Worm (Caenorhabditis elegans) whole organism, early embryonic: Measurements from ENCODE around the gene srt-63.

Experiments
- B0310.2 ChIP-seq: sonication (generic microtip); optimal IDR thresholded peaks from 2 replicates; lab custom pipeline; 2016; ENCODE audit warnings: mild to moderate bottlenecking, missing genetic modification characterization, missing compliant biosample characterization
- F13C5.2 ChIP-seq: sonication (generic microtip); optimal IDR thresholded peaks from 2 replicates; lab custom pipeline; 2017; ENCODE audit warnings: mild to moderate bottlenecking, missing genetic modification characterization, inconsistent platforms, missing compliant biosample characterization
- aly-1 ChIP-seq: sonication (generic microtip); optimal IDR thresholded peaks from 2 replicates; lab custom pipeline; 2016; ENCODE audit warnings: missing genetic modification characterization, missing compliant biosample characterization
- ama-1 ChIP-seq: fragments of 150-350 bp; optimal IDR thresholded peaks from 2 replicates; lab custom pipeline; 2014
- ceh-13 ChIP-seq: fragments of 200-800 bp; sonication (Bioruptor generic); optimal IDR thresholded peaks from 2 replicates; lab custom pipeline; 2018; ENCODE audit warnings: mild to moderate bottlenecking, missing genetic modification characterization, missing compliant biosample characterization
- ceh-36 ChIP-seq: sonication (generic microtip); optimal IDR thresholded peaks from 2 replicates; lab custom pipeline; 2016; ENCODE audit warnings: missing genetic modification characterization, inconsistent platforms, missing compliant biosample characterization
- ets-7 ChIP-seq: sonication (generic microtip); optimal IDR thresholded peaks from 2 replicates; lab custom pipeline; 2016; ENCODE audit warnings: missing genotype, missing genetic modification characterization, missing compliant biosample characterization
- flt-1 ChIP-seq: fragments of 200-800 bp; sonication (Bioruptor generic); IDR thresholded peaks from 2 replicates; pipeline ENCODE4 v1.3.6; 2022; ENCODE audit warnings: missing genetic modification characterization, missing compliant biosample characterization
- hmbx-1 ChIP-seq: sonication (generic microtip); optimal IDR thresholded peaks from 2 replicates; lab custom pipeline; 2016; ENCODE audit warnings: mild to moderate bottlenecking, missing genetic modification characterization, missing compliant biosample characterization
- hmg-4 ChIP-seq: fragments of 200-800 bp; sonication (Bioruptor generic); optimal IDR thresholded peaks from 2 replicates; lab custom pipeline; 2018; ENCODE audit warnings: mild to moderate bottlenecking, missing genetic modification characterization, missing compliant biosample characterization
- hnd-1 ChIP-seq: sonication (generic microtip); optimal IDR thresholded peaks from 2 replicates; lab custom pipeline; 2016; ENCODE audit warnings: missing genetic modification characterization, missing compliant biosample characterization
- pes-1 ChIP-seq: fragments of 200-800 bp; sonication (Bioruptor generic); IDR thresholded peaks from 2 replicates; pipeline ENCODE4 v1.3.6; 2022; ENCODE audit warnings: missing genetic modification reagents, missing genetic modification characterization, missing compliant biosample characterization
- scrt-1 ChIP-seq: fragments of 200-800 bp; sonication (Bioruptor generic); IDR thresholded peaks from 2 replicates; pipeline ENCODE4 v1.3.6; 2022; ENCODE audit warnings: missing genetic modification characterization, missing compliant biosample characterization
- sea-1 ChIP-seq: fragments of 200-800 bp; sonication (Bioruptor generic); conservative IDR thresholded peaks from 2 replicates; pipeline ENCODE4 v1.3.6; 2022; ENCODE audit warnings: missing genetic modification characterization, missing compliant biosample characterization
- tbx-11 ChIP-seq: fragments of 200-800 bp; sonication (Bioruptor generic); IDR thresholded peaks from 2 replicates; pipeline ENCODE4 v1.3.6; 2022; ENCODE audit warnings: missing genetic modification characterization, missing compliant biosample characterization
- tbx-37 ChIP-seq: fragments of 200-800 bp; sonication (Bioruptor generic); conservative IDR thresholded peaks from 2 replicates; pipeline ENCODE4 v1.3.6; 2022; ENCODE audit warnings: missing genetic modification reagents, missing genetic modification characterization, missing compliant biosample characterization
- tra-4 ChIP-seq: sonication (generic microtip); optimal IDR thresholded peaks from 2 replicates; lab custom pipeline; 2017; ENCODE audit warnings: missing genetic modification characterization, missing compliant biosample characterization

The srt-63 gene

ce11 chrV:3230597-3230996 lies 25.4 kb downstream of the srt-63 start, which contains the start of gene K08D9.10:
Gene K08D9.10 (plus strand): TSS chrV:3230897.
- TF ChIP-seq ceh-13 (GFP tag; lab: Kevin White, UChicago) (no peak), ama-1 (lab: Kevin White, UChicago) (no peak)

- TF ChIP-seq F13C5.2 (tag; lab: Kevin White, UChicago) (no peak), ceh-36 (peak; percentile 62), aly-1 (no peak), pes-1 (GFP tag; lab: Robert Waterston, UW) (no peak)
Observed at ce11 chrV:3230150-3230549, 25.8 kb downstream of the srt-63 start.

ce11 chrV:3227373-3227772 lies 28.6 kb downstream of the srt-63 start, which contains the start of gene K08D9.2:
Gene K08D9.2 (plus strand): TSS chrV:3227673.
- TF ChIP-seq B0310.2 (tag; lab: Kevin White, UChicago) (no peak), ets-7 (no peak), tbx-37 (GFP tag; lab: Robert Waterston, UW) (no peak), pes-1 (GFP tag; lab: Robert Waterston, UW) (no peak), F13C5.2 (tag; lab: Kevin White, UChicago) (no peak), hmbx-1 (tag; lab: Kevin White, UChicago) (no peak), scrt-1 (GFP tag; lab: Robert Waterston, UW) (no peak), hnd-1 (tag; lab: Kevin White, UChicago) (no peak), ceh-13 (GFP tag; lab: Kevin White, UChicago) (no peak), tbx-11 (GFP tag; lab: Robert Waterston, UW) (no peak), hmg-4 (GFP tag; lab: Kevin White, UChicago) (no peak), flt-1 (no peak), aly-1 (no peak), ceh-36 (no peak), ama-1 (lab: Kevin White, UChicago) (no peak)

- TF ChIP-seq B0310.2 (tag; lab: Kevin White, UChicago) (no peak), tra-4 (tag; lab: Kevin White, UChicago) (no peak), tbx-11 (GFP tag; lab: Robert Waterston, UW) (no peak)
Observed at ce11 chrV:3218604-3219003, 37.3 kb downstream of the srt-63 start.

- TF ChIP-seq hmg-4 (GFP tag; lab: Kevin White, UChicago) = no peak
- no peak for TF ChIP-seq sea-1 (GFP tag; lab: Robert Waterston, UW)
- TF ChIP-seq pes-1 (GFP tag; lab: Robert Waterston, UW) = no peak
- no peak for TF ChIP-seq scrt-1 (GFP tag; lab: Robert Waterston, UW)
- no peak for TF ChIP-seq flt-1
- TF ChIP-seq tra-4 (tag; lab: Kevin White, UChicago) = no peak
- no peak for TF ChIP-seq tbx-37 (GFP tag; lab: Robert Waterston, UW)
- no peak for TF ChIP-seq hnd-1 (tag; lab: Kevin White, UChicago)
- no peak for TF ChIP-seq ceh-36
- TF ChIP-seq ets-7 = no peak
- TF ChIP-seq hmbx-1 (tag; lab: Kevin White, UChicago) = no peak
- no peak for TF ChIP-seq aly-1
- no peak for TF ChIP-seq tbx-11 (GFP tag; lab: Robert Waterston, UW)
- no peak for TF ChIP-seq B0310.2 (tag; lab: Kevin White, UChicago)
Observed at ce11 chrV:3210147-3210546, 45.8 kb downstream of the srt-63 start, which contains the start of gene apx-1. Gene apx-1 (plus strand): TSS chrV:3210196.

- TF ChIP-seq ets-7 (no peak), scrt-1 (GFP tag; lab: Robert Waterston, UW) (no peak), aly-1 (no peak), tra-4 (tag; lab: Kevin White, UChicago) (no peak), tbx-11 (GFP tag; lab: Robert Waterston, UW) (no peak), ceh-36 (no peak)
Observed at ce11 chrV:3208940-3209339, 47.0 kb downstream of the srt-63 start.
